Worm (Caenorhabditis elegans) whole organism, L4 larva: ENCODE results near the gene F22F7.7.
A peak's percentile ranks its signal among the peaks of the same experiment; 100 is the strongest.

Source experiments
- D1046.2 ChIP-seq: fragments of 200-800 bp; sonication (Bioruptor generic); IDR thresholded peaks from 2 replicates; pipeline ENCODE4 v1.3.6; 2022; ENCODE audit warnings: missing genetic modification characterization, missing compliant biosample characterization
- F44E2.7 ChIP-seq: fragments of 200-800 bp; sonication (Bioruptor generic); IDR thresholded peaks from 2 replicates; pipeline ENCODE4 v2.1.2; 2022; ENCODE audit warnings: missing genetic modification characterization, missing compliant biosample characterization
- F49E8.2 ChIP-seq: sonication (generic microtip); optimal IDR thresholded peaks from 2 replicates; lab custom pipeline; 2016; ENCODE audit warnings: missing compliant biosample characterization, mild to moderate bottlenecking, missing genetic modification characterization, borderline replicate concordance
- Y105C5A.15 ChIP-seq: fragments of 200-800 bp; sonication (Bioruptor generic); IDR thresholded peaks from 2 replicates; pipeline ENCODE4 v1.3.6; 2022; ENCODE audit warnings: missing genetic modification characterization, missing compliant biosample characterization
- Y48G9A.11 ChIP-seq: fragments of 200-800 bp; sonication (Bioruptor generic); IDR thresholded peaks from 2 replicates; pipeline ENCODE4 v1.3.6; 2022; ENCODE audit warnings: missing genetic modification reagents, missing genetic modification characterization, missing compliant biosample characterization
- ZK337.2 ChIP-seq: fragments of 200-800 bp; sonication (Bioruptor generic); IDR thresholded peaks from 2 replicates; pipeline ENCODE4 v1.3.6; 2022; ENCODE audit warnings: missing genetic modification reagents, missing genetic modification characterization, missing compliant biosample characterization
- aha-1 ChIP-seq: fragments of 150-350 bp; peaks from one replicate; lab custom pipeline; 2014; ENCODE audit warnings: missing biosample characterization, missing genetic modification characterization
- aly-2 ChIP-seq: sonication (generic microtip); optimal IDR thresholded peaks from 2 replicates; lab custom pipeline; 2018; ENCODE audit warnings: missing biosample characterization, missing genetic modification characterization
- ama-1 ChIP-seq: fragments of 150-350 bp; optimal IDR thresholded peaks from 2 replicates; lab custom pipeline; 2014; ENCODE audit warnings: inconsistent platforms, mixed read lengths
- arid-1 ChIP-seq: fragments of 200-800 bp; sonication (Bioruptor generic); conservative IDR thresholded peaks from 2 replicates; pipeline ENCODE4 v1.3.6; 2022; ENCODE audit warnings: missing genetic modification reagents, missing genetic modification characterization, missing compliant biosample characterization
- ceh-28 ChIP-seq: fragments of 150-350 bp; optimal IDR thresholded peaks from 2 replicates; lab custom pipeline; 2014; ENCODE audit warnings: missing biosample characterization, missing genetic modification reagents, missing genetic modification characterization
- ceh-32 ChIP-seq: sonication (generic microtip); optimal IDR thresholded peaks from 2 replicates; lab custom pipeline; 2016; ENCODE audit warnings: mild to moderate bottlenecking, missing genetic modification characterization, missing compliant biosample characterization; ENCODE audit not compliant: poor library complexity
- ceh-44 ChIP-seq: fragments of 200-800 bp; sonication (Bioruptor generic); IDR thresholded peaks from 2 replicates; pipeline ENCODE4 v1.3.6; 2022; ENCODE audit warnings: missing genetic modification reagents, missing genetic modification characterization, missing compliant biosample characterization
- ceh-62 ChIP-seq: sonication (generic microtip); optimal IDR thresholded peaks from 2 replicates; lab custom pipeline; 2017; ENCODE audit warnings: missing biosample characterization, missing genetic modification characterization
- cey-2 ChIP-seq: sonication (generic microtip); optimal IDR thresholded peaks from 3 replicates; lab custom pipeline; 2017; ENCODE audit warnings: missing genetic modification characterization, mild to moderate bottlenecking, missing compliant biosample characterization, antibody characterized with exemption, borderline replicate concordance; ENCODE audit not compliant: insufficient read depth
- daf-16 ChIP-seq, 3 experiments: sonication (generic microtip); optimal IDR thresholded peaks; 2 replicates each; lab custom pipeline; 2016 to 2017; ENCODE audit warnings: missing genetic modification characterization in 3 of 3, missing genetic modification reagents in 3 of 3, mild to moderate bottlenecking in 2 of 3, missing compliant biosample characterization in 2 of 3, missing biosample characterization in 1 of 3, moderate library complexity in 1 of 3
- dmd-8 ChIP-seq: fragments of 200-800 bp; sonication (Bioruptor generic); IDR thresholded peaks from 2 replicates; pipeline ENCODE4 v1.3.6; 2022; ENCODE audit warnings: missing genetic modification characterization, missing compliant biosample characterization
- duxl-1 ChIP-seq: sonication (generic microtip); optimal IDR thresholded peaks from 2 replicates; lab custom pipeline; 2016; ENCODE audit warnings: mild to moderate bottlenecking, missing genetic modification characterization, moderate library complexity, missing compliant biosample characterization; ENCODE audit not compliant: poor library complexity
- dve-1 ChIP-seq: sonication (generic microtip); optimal IDR thresholded peaks from 2 replicates; lab custom pipeline; 2017; ENCODE audit warnings: antibody characterized with exemption, mild to moderate bottlenecking, missing genetic modification characterization, missing compliant biosample characterization; ENCODE audit not compliant: insufficient read depth
- egl-27 ChIP-seq: sonication (generic microtip); optimal IDR thresholded peaks from 3 replicates; lab custom pipeline; 2017; ENCODE audit warnings: missing biosample characterization, missing genetic modification reagents, missing genetic modification characterization
- fos-1 ChIP-seq: fragments of 150-350 bp; optimal IDR thresholded peaks from 2 replicates; lab custom pipeline; 2014; ENCODE audit warnings: missing biosample characterization, missing genetic modification characterization
- hif-1 ChIP-seq, 2 experiments: sonication (generic microtip); optimal IDR thresholded peaks; 2 replicates each; lab custom pipeline; 2016 to 2017; ENCODE audit warnings: missing compliant biosample characterization in 2 of 2, missing genetic modification characterization in 2 of 2, missing genetic modification reagents in 2 of 2, missing genotype in 2 of 2, mild to moderate bottlenecking in 1 of 2
- hlh-11 ChIP-seq: fragments of 200-800 bp; sonication (Bioruptor generic); optimal IDR thresholded peaks from 2 replicates; lab custom pipeline; 2018; ENCODE audit warnings: mild to moderate bottlenecking, missing genetic modification characterization, missing compliant biosample characterization
- hlh-30 ChIP-seq: sonication (generic microtip); optimal IDR thresholded peaks from 2 replicates; lab custom pipeline; 2017; ENCODE audit warnings: antibody characterized with exemption, mild to moderate bottlenecking, missing genetic modification characterization, missing compliant biosample characterization; ENCODE audit not compliant: insufficient read depth
- lin-1 ChIP-seq: fragments of 200-800 bp; sonication (Bioruptor generic); IDR thresholded peaks from 2 replicates; pipeline ENCODE4 v1.3.6; 2022; ENCODE audit warnings: missing genetic modification reagents, missing genetic modification characterization, missing compliant biosample characterization
- lin-13 ChIP-seq: fragments of 150-350 bp; optimal IDR thresholded peaks from 2 replicates; lab custom pipeline; 2014; ENCODE audit warnings: missing biosample characterization, missing genetic modification reagents, missing genetic modification characterization
- lin-15B ChIP-seq: fragments of 150-350 bp; sonication (generic microtip); optimal IDR thresholded peaks from 3 replicates; lab custom pipeline; 2014; ENCODE audit warnings: missing biosample characterization, missing genetic modification characterization
- lin-29 ChIP-seq: fragments of 200-800 bp; sonication (Bioruptor generic); IDR thresholded peaks from 2 replicates; pipeline ENCODE4 v1.3.6; 2022; ENCODE audit warnings: missing genetic modification reagents, missing genetic modification characterization, missing compliant biosample characterization
- lin-38 ChIP-seq: fragments of 200-800 bp; sonication (Bioruptor generic); IDR thresholded peaks from 2 replicates; pipeline ENCODE4 v1.3.6; 2022; ENCODE audit warnings: missing genetic modification reagents, missing genetic modification characterization, missing compliant biosample characterization
- lin-39 ChIP-seq: fragments of 150-350 bp; optimal IDR thresholded peaks from 2 replicates; lab custom pipeline; 2014; ENCODE audit warnings: missing biosample characterization, missing genetic modification reagents, missing genetic modification characterization
- lir-3 ChIP-seq: sonication (generic microtip); optimal IDR thresholded peaks from 2 replicates; lab custom pipeline; 2016; ENCODE audit warnings: mild to moderate bottlenecking, missing genetic modification characterization, missing compliant biosample characterization
- lsy-2 ChIP-seq, 2 experiments: fragments of 150-350 bp in 1 of 2; sonication (generic microtip) in 1 of 2; optimal IDR thresholded peaks; 2 replicates each; lab custom pipeline; 2014 to 2017; ENCODE audit warnings: missing biosample characterization in 2 of 2, missing genetic modification characterization in 2 of 2
- madf-9 ChIP-seq: fragments of 200-800 bp; sonication (Bioruptor generic); conservative IDR thresholded peaks from 2 replicates; pipeline ENCODE4 v1.3.6; 2022; ENCODE audit warnings: missing genetic modification reagents, missing genetic modification characterization, missing compliant biosample characterization
- mdl-1 ChIP-seq, 2 experiments: fragments of 150-350 bp in 1 of 2; sonication (generic microtip) in 1 of 2; optimal IDR thresholded peaks; 2 replicates each; lab custom pipeline; 2014 to 2017; ENCODE audit warnings: missing biosample characterization in 2 of 2, missing genetic modification characterization in 2 of 2
- mdt-29 ChIP-seq: fragments of 200-800 bp; sonication (Bioruptor generic); IDR thresholded peaks from 2 replicates; pipeline ENCODE4 v1.3.6; 2022; ENCODE audit warnings: missing genetic modification reagents, missing genetic modification characterization, missing compliant biosample characterization
- mep-1 ChIP-seq: fragments of 150-350 bp; sonication (generic microtip); optimal IDR thresholded peaks from 3 replicates; lab custom pipeline; 2014; ENCODE audit warnings: missing biosample characterization, missing genetic modification characterization
- mxl-3 ChIP-seq: fragments of 200-800 bp; sonication (Bioruptor generic); optimal IDR thresholded peaks from 2 replicates; lab custom pipeline; 2018; ENCODE audit warnings: mild to moderate bottlenecking, missing genetic modification characterization, missing compliant biosample characterization
- nhr-102 ChIP-seq: sonication (generic microtip); optimal IDR thresholded peaks from 2 replicates; lab custom pipeline; 2016; ENCODE audit warnings: mild to moderate bottlenecking, missing genetic modification characterization, moderate library complexity, missing compliant biosample characterization
- nhr-11 ChIP-seq: fragments of 150-350 bp; optimal IDR thresholded peaks from 2 replicates; lab custom pipeline; 2014; ENCODE audit warnings: missing biosample characterization, missing genetic modification characterization
- nhr-28 ChIP-seq: fragments of 150-350 bp; optimal IDR thresholded peaks from 2 replicates; lab custom pipeline; 2014; ENCODE audit warnings: missing biosample characterization, missing genetic modification characterization
- nhr-41 ChIP-seq: fragments of 200-800 bp; sonication (Bioruptor generic); IDR thresholded peaks from 2 replicates; pipeline ENCODE4 v1.3.6; 2022; ENCODE audit warnings: missing genetic modification reagents, missing genetic modification characterization, missing compliant biosample characterization
- nhr-6 ChIP-seq: fragments of 150-350 bp; optimal IDR thresholded peaks from 2 replicates; lab custom pipeline; 2014; ENCODE audit warnings: missing biosample characterization, missing genetic modification characterization
- nhr-76 ChIP-seq: fragments of 150-350 bp; optimal IDR thresholded peaks from 2 replicates; lab custom pipeline; 2014; ENCODE audit warnings: missing biosample characterization, missing genetic modification characterization
- set-16 ChIP-seq: fragments of 200-800 bp; sonication (Bioruptor generic); IDR thresholded peaks from 2 replicates; pipeline ENCODE4 v1.3.6; 2022; ENCODE audit warnings: missing genetic modification reagents, missing genetic modification characterization, missing compliant biosample characterization
- spr-1 ChIP-seq: sonication (generic microtip); optimal IDR thresholded peaks from 2 replicates; lab custom pipeline; 2016; ENCODE audit warnings: mild to moderate bottlenecking, missing genetic modification characterization, missing compliant biosample characterization
- tra-1 ChIP-seq: fragments of 200-800 bp; sonication (Bioruptor generic); IDR thresholded peaks from 2 replicates; pipeline ENCODE4 v1.3.6; 2022; ENCODE audit warnings: missing genetic modification reagents, missing genetic modification characterization, missing compliant biosample characterization
- unc-130 ChIP-seq: sonication (generic microtip); optimal IDR thresholded peaks from 2 replicates; lab custom pipeline; 2016; ENCODE audit warnings: missing genetic modification reagents, missing genetic modification characterization, missing compliant biosample characterization
- unc-39 ChIP-seq: sonication (generic microtip); optimal IDR thresholded peaks from 2 replicates; lab custom pipeline; 2017; ENCODE audit warnings: missing biosample characterization, missing genetic modification characterization
- vab-7 ChIP-seq: fragments of 200-800 bp; sonication (Bioruptor generic); IDR thresholded peaks from 2 replicates; pipeline ENCODE4 v1.3.6; 2022; ENCODE audit warnings: missing genetic modification reagents, missing genetic modification characterization, missing compliant biosample characterization
- zag-1 ChIP-seq: fragments of 150-350 bp; optimal IDR thresholded peaks from 2 replicates; lab custom pipeline; 2014; ENCODE audit warnings: missing biosample characterization, missing genetic modification characterization
- zfp-3 ChIP-seq: fragments of 200-800 bp; sonication (Bioruptor generic); conservative IDR thresholded peaks from 2 replicates; pipeline ENCODE4 v1.3.6; 2022; ENCODE audit warnings: missing genetic modification reagents, missing genetic modification characterization, missing compliant biosample characterization

The F22F7.7 gene

DNA sequence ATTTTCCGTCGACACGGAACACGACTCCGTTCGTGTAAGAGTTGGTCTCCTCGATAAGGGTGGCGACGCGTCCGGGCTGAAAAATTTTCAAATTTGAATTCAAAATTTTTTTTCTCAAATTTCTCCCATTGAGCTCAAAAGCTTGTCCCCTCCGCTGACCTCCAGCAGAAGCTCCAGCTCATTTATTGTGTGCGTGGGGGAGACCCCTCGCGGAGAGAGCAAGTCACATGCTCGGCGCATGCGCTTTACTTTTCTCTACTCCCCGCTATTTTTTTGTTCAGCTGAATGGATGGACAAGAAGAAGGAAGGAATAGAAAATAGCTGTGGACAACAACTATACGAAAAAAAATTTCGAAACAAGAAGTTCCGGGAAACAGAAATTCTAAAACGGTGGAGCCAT lies 6.3 kb downstream of the F22F7.7 start (continued):
- TF ChIP-seq tra-1 (0 out of 2 replicates have a peak, but pooled peaks have one; percentile 32), fos-1 (tag; lab: Kevin White, UChicago) (no peak), nhr-76 (no peak), F49E8.2 (tag; lab: Kevin White, UChicago) (no peak), nhr-28 (tag; lab: Kevin White, UChicago) (peak; percentile 1), ceh-62 (tag; lab: Kevin White, UChicago) (no peak), lin-38 (peak; percentile 33), nhr-41 (GFP tag; lab: Robert Waterston, UW) (no peak), mdt-29 (GFP tag; lab: Robert Waterston, UW) (no peak), aha-1 (tag; lab: Kevin White, UChicago) (peak; percentile 95), dve-1 (tag; lab: Kevin White, UChicago) (peak; percentile 23), set-16 (GFP tag; lab: Robert Waterston, UW) (peak; percentile 64), lir-3 (tag; lab: Kevin White, UChicago) (no peak), vab-7 (GFP tag; lab: Robert Waterston, UW) (no peak), ama-1 (lab: Kevin White, UChicago) (no peak), ZK337.2 (GFP tag; lab: Robert Waterston, UW) (no peak), ceh-44 (GFP tag; lab: Robert Waterston, UW) (no peak), zfp-3 (GFP tag; lab: Robert Waterston, UW) (no peak), lin-15B (tag; lab: Kevin White, UChicago) (no peak), egl-27 (tag; lab: Kevin White, UChicago) (no peak), nhr-11 (tag; lab: Kevin White, UChicago) (peak; percentile 49), lin-29 (no peak), lin-13 (no peak), madf-9 (GFP tag; lab: Robert Waterston, UW) (no peak), zag-1 (tag; lab: Kevin White, UChicago) (no peak), F44E2.7 (no peak), cey-2 (tag; lab: Kevin White, UChicago) (no peak), spr-1 (tag; lab: Kevin White, UChicago) (no peak), lin-39 (no peak), lin-1 (GFP tag; lab: Robert Waterston, UW) (no peak), mep-1 (tag; lab: Kevin White, UChicago) (peak; percentile 74), dmd-8 (GFP tag; lab: Robert Waterston, UW) (no peak), daf-16 (GFP tag; optimal IDR thresholded peaks at IDR 0.05; lab: Kevin White, UChicago) (peak in 1 of 2 experiments; percentile 6), daf-16 (tag; optimal IDR thresholded peaks at IDR 0.05; lab: Kevin White, UChicago) (peak; percentile 24), unc-130 (GFP tag; lab: Kevin White, UChicago) (no peak), lsy-2 (tag; optimal IDR thresholded peaks at IDR 0.05; lab: Kevin White, UChicago) (peak in 1 of 2 experiments; percentile 74), aly-2 (tag; lab: Kevin White, UChicago) (no peak), duxl-1 (no peak), Y48G9A.11 (GFP tag; lab: Robert Waterston, UW) (no peak), nhr-102 (tag; lab: Kevin White, UChicago) (no peak), ceh-32 (tag; lab: Kevin White, UChicago) (no peak), hlh-11 (tag; lab: Kevin White, UChicago) (peak; percentile 83), unc-39 (tag; lab: Kevin White, UChicago) (no peak), mxl-3 (GFP tag; lab: Kevin White, UChicago) (peak; percentile 11), hif-1 (tag; optimal IDR thresholded peaks at IDR 0.05; lab: Kevin White, UChicago) (peak in 1 of 2 experiments; percentile 76), arid-1 (GFP tag; lab: Robert Waterston, UW) (0 out of 2 replicates have a peak, but pooled peaks have one; percentile 37), D1046.2 (GFP tag; lab: Robert Waterston, UW) (no peak), Y105C5A.15 (GFP tag; lab: Robert Waterston, UW) (no peak), nhr-6 (tag; lab: Kevin White, UChicago) (no peak), ceh-28 (tag; lab: Kevin White, UChicago) (no peak), mdl-1 (tag; optimal IDR thresholded peaks at IDR 0.05; lab: Kevin White, UChicago) (peak; percentile 71 to 93), hlh-30 (tag; lab: Kevin White, UChicago) (peak; percentile 96)
